Worm (Caenorhabditis elegans) whole organism, L3 larva: ENCODE measurements around the gene lido-17.

Experiments used
- ceh-28 ChIP-seq: fragments of 150-350 bp; optimal IDR thresholded peaks from 2 replicates; lab custom pipeline; 2014; ENCODE audit warnings: missing biosample characterization, missing genetic modification reagents, missing genetic modification characterization
- mdl-1 ChIP-seq: fragments of 150-350 bp; optimal IDR thresholded peaks from 2 replicates; lab custom pipeline; 2014; ENCODE audit warnings: missing biosample characterization, missing genetic modification characterization

DNA sequence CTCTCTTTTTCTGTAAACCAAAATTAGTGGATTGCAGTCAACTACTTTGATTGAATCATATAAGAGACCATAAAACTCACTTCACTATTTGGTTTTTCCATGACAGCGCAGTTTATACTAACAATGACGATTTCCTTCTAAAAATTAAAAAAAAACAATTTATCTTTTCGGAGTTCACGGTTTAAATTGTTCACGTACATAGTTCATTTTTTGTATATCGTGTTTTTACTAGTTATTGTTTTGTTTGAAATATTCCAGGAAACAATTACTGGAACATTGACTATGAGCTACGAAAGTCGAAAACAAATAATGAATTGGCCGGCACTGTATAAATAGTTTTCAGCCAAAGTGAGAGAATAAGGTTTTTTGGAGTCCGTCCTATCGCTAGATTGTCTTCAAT lies at the start of gene lido-17:
- TF ChIP-seq mdl-1 (no peak), ceh-28 (no peak)
